Worm (Caenorhabditis elegans) whole organism, mixed stage, embryonic: Measurements from ENCODE around the gene srx-130.

Experiments
- M03D4.4 ChIP-seq: sonication (generic microtip); optimal IDR thresholded peaks from 2 replicates; lab custom pipeline; 2017; ENCODE audit warnings: mild to moderate bottlenecking, missing genetic modification characterization, missing compliant biosample characterization
- bed-3 ChIP-seq: fragments of 200-800 bp; sonication (Bioruptor generic); optimal IDR thresholded peaks from 3 replicates; lab custom pipeline; 2018; ENCODE audit warnings: mild to moderate bottlenecking, missing genetic modification characterization, moderate library complexity, missing compliant biosample characterization
- blmp-1 ChIP-seq: fragments of 150-350 bp; optimal IDR thresholded peaks from 2 replicates; lab custom pipeline; 2014; ENCODE audit warnings: missing biosample characterization, missing genetic modification characterization
- ceh-39 ChIP-seq: fragments of 150-350 bp; optimal IDR thresholded peaks from 2 replicates; lab custom pipeline; 2014; ENCODE audit warnings: missing biosample characterization, missing genetic modification characterization
- ceh-43 ChIP-seq: fragments of 200-800 bp; sonication (Bioruptor generic); optimal IDR thresholded peaks from 2 replicates; lab custom pipeline; 2018; ENCODE audit warnings: mild to moderate bottlenecking, missing genetic modification characterization, moderate library complexity, missing compliant biosample characterization
- ceh-83 ChIP-seq: fragments of 200-800 bp; sonication (Bioruptor generic); optimal IDR thresholded peaks from 2 replicates; lab custom pipeline; 2018; ENCODE audit warnings: mild to moderate bottlenecking, missing genetic modification characterization, missing compliant biosample characterization
- ces-1 ChIP-seq: fragments of 150-350 bp; optimal IDR thresholded peaks from 2 replicates; lab custom pipeline; 2014; ENCODE audit warnings: missing biosample characterization, missing genetic modification reagents, missing genetic modification characterization
- cnd-1 ChIP-seq: fragments of 200-800 bp; sonication (Bioruptor generic); optimal IDR thresholded peaks from 2 replicates; lab custom pipeline; 2018; ENCODE audit warnings: mild to moderate bottlenecking, missing genetic modification characterization, missing compliant biosample characterization
- drap-1 ChIP-seq: fragments of 200-800 bp; sonication (Bioruptor generic); optimal IDR thresholded peaks from 3 replicates; lab custom pipeline; 2018; ENCODE audit warnings: mild to moderate bottlenecking, missing genetic modification characterization, missing compliant biosample characterization
- elt-1 ChIP-seq: sonication (generic microtip); optimal IDR thresholded peaks from 2 replicates; lab custom pipeline; 2017; ENCODE audit warnings: missing genetic modification characterization, mild to moderate bottlenecking, missing compliant biosample characterization, antibody characterized with exemption, moderate library complexity, borderline replicate concordance; ENCODE audit not compliant: insufficient read depth
- elt-3 ChIP-seq: fragments of 150-350 bp; optimal IDR thresholded peaks from 2 replicates; lab custom pipeline; 2014; ENCODE audit warnings: missing biosample characterization, missing genetic modification characterization
- flh-1 ChIP-seq: fragments of 200-800 bp; sonication (Bioruptor generic); optimal IDR thresholded peaks from 2 replicates; lab custom pipeline; 2018; ENCODE audit warnings: mild to moderate bottlenecking, missing genetic modification characterization, moderate library complexity, missing compliant biosample characterization
- ham-2 ChIP-seq: fragments of 200-800 bp; sonication (Bioruptor generic); optimal IDR thresholded peaks from 2 replicates; lab custom pipeline; 2018; ENCODE audit warnings: mild to moderate bottlenecking, missing genetic modification characterization, missing compliant biosample characterization
- hlh-1 ChIP-seq: fragments of 150-350 bp; optimal IDR thresholded peaks from 2 replicates; lab custom pipeline; 2014; ENCODE audit warnings: missing biosample characterization, missing genetic modification reagents, missing genetic modification characterization
- lin-13 ChIP-seq: fragments of 150-350 bp; optimal IDR thresholded peaks from 2 replicates; lab custom pipeline; 2014; ENCODE audit warnings: missing biosample characterization, missing genetic modification characterization
- lin-32 ChIP-seq: fragments of 200-800 bp; sonication (Bioruptor generic); optimal IDR thresholded peaks from 2 replicates; lab custom pipeline; 2018; ENCODE audit warnings: mild to moderate bottlenecking, missing genetic modification characterization, missing compliant biosample characterization
- lsy-2 ChIP-seq: fragments of 150-350 bp; optimal IDR thresholded peaks from 2 replicates; lab custom pipeline; 2014; ENCODE audit warnings: missing biosample characterization, missing genetic modification characterization
- mep-1 ChIP-seq: fragments of 150-350 bp; optimal IDR thresholded peaks from 2 replicates; lab custom pipeline; 2017; ENCODE audit warnings: missing biosample characterization, missing genetic modification reagents, missing genetic modification characterization, inconsistent platforms
- mls-2 ChIP-seq: sonication (generic microtip); optimal IDR thresholded peaks from 2 replicates; lab custom pipeline; 2016; ENCODE audit warnings: mild to moderate bottlenecking, missing genetic modification characterization, moderate library complexity, missing compliant biosample characterization
- nhr-12 ChIP-seq: fragments of 150-350 bp; optimal IDR thresholded peaks from 2 replicates; lab custom pipeline; 2014; ENCODE audit warnings: missing biosample characterization, missing genetic modification characterization
- nhr-237 ChIP-seq: fragments of 150-350 bp; optimal IDR thresholded peaks from 2 replicates; lab custom pipeline; 2014; ENCODE audit warnings: missing biosample characterization, missing genetic modification characterization
- nhr-28 ChIP-seq: fragments of 150-350 bp; optimal IDR thresholded peaks from 2 replicates; lab custom pipeline; 2014; ENCODE audit warnings: missing biosample characterization, missing genetic modification characterization
- pha-4 ChIP-seq: fragments of 150-350 bp; optimal IDR thresholded peaks from 2 replicates; lab custom pipeline; 2018; ENCODE audit warnings: missing biosample characterization, missing genetic modification reagents, missing genetic modification characterization
- sem-2 ChIP-seq: fragments of 200-800 bp; sonication (Bioruptor generic); optimal IDR thresholded peaks from 2 replicates; lab custom pipeline; 2018; ENCODE audit warnings: mild to moderate bottlenecking, missing genetic modification characterization, missing compliant biosample characterization
- snpc-4 ChIP-seq: fragments of 150-350 bp; optimal IDR thresholded peaks from 2 replicates; lab custom pipeline; 2014; ENCODE audit warnings: missing biosample characterization, missing genetic modification characterization
- sptf-1 ChIP-seq: sonication (generic microtip); optimal IDR thresholded peaks from 2 replicates; lab custom pipeline; 2017; ENCODE audit warnings: mild to moderate bottlenecking, missing genetic modification characterization, moderate library complexity, missing compliant biosample characterization
- unc-120 ChIP-seq: sonication (generic microtip); optimal IDR thresholded peaks from 2 replicates; lab custom pipeline; 2017; ENCODE audit warnings: missing genetic modification characterization, missing compliant biosample characterization; ENCODE audit not compliant: poor library complexity, severe bottlenecking
- unc-39 ChIP-seq: fragments of 150-350 bp; optimal IDR thresholded peaks from 2 replicates; lab custom pipeline; 2014; ENCODE audit warnings: missing biosample characterization, missing genetic modification characterization
- unc-62 ChIP-seq: fragments of 150-350 bp; optimal IDR thresholded peaks from 2 replicates; lab custom pipeline; 2014; ENCODE audit warnings: missing biosample characterization, missing genetic modification reagents, missing genetic modification characterization
- zip-8 ChIP-seq: fragments of 150-350 bp; optimal IDR thresholded peaks from 2 replicates; lab custom pipeline; 2014; ENCODE audit warnings: missing biosample characterization, missing genetic modification characterization

srx-130 gene

DNA sequence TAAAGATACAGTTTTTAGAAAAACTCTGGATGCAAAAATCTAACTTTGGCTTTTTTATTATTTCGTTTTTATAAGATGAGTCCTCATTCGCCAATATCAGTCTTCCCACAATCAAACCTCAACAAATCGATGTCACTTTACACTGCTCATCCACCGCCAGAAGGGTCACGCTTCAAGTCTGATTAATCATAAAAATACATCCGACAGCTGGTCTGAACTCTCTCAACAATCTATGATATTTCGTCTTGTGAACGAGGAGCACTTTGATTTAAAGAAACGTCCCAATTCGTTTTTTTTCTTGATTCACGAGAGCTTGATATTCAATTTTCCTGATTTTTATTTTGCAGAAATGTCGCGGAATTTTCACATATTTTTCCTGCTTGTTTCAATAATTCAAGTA is 15.3 kb upstream of the srx-130 start, which contains the start of gene nrf-5:
TSS of gene nrf-5 (plus strand) at position 348 of the 400 bp plus-strand sequence.
- TF ChIP-seq bed-3 (GFP tag; lab: Kevin White, UChicago) (no peak), pha-4 (tag; lab: Kevin White, UChicago) (no peak), hlh-1 (tag; lab: Kevin White, UChicago) (peak; percentile 64), blmp-1 (tag; lab: Kevin White, UChicago) (no peak)
- TF ChIP-seq, all 35 proteins: peak for 1

DNA sequence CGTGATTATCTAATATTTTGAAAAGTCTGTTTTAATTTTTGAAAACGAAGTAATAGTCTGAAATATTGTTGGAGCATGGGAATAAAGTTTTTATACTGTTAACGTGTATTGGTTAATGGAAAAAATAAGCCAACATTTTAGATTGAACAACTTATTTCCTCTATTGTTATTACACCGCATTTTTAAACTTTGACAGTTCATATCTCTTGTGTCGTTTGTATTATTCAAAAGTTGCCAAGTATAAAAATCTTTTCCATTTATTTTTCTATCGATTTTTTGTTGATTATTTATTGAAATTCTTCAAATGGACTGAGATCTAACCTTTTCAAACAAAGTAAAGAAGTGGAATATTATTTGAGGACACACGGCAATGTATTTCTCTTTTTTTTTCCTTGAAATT is 12.4 kb upstream of the srx-130 start, which contains the start of gene str-165:
TSS of gene str-165 (plus strand) at position 301 of the 400 bp plus-strand sequence.
- TF ChIP-seq mep-1 (no peak), ceh-83 (GFP tag; lab: Kevin White, UChicago) (no peak), unc-62 (GFP tag; lab: Kevin White, UChicago) (no peak), elt-3 (no peak), lin-13 (tag; lab: Kevin White, UChicago) (no peak)

DNA sequence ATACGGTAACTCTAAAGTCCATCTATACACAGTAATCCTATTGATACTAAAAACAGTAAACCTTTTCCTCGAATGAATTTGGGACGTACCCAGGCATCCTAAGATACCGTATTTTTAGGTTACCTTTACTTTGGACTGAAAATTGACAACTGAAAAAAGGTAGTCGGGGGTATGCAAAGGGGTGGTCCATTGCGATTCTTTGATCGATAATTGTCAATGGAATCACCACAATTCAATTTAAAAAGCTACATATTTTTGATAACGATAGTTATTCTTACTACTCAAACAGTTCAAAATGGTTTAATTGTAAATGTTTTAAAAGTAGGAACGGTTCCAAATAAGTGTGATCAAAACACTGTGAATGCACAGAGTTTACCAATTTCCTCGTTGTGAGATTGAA is 9.3 kb upstream of the srx-130 start, which contains the start of gene srx-129:
TSS of gene srx-129 (plus strand) at position 301 of the 400 bp plus-strand sequence.
- TF ChIP-seq hlh-1 (tag; lab: Kevin White, UChicago) (no peak), mls-2 (no peak)

DNA sequence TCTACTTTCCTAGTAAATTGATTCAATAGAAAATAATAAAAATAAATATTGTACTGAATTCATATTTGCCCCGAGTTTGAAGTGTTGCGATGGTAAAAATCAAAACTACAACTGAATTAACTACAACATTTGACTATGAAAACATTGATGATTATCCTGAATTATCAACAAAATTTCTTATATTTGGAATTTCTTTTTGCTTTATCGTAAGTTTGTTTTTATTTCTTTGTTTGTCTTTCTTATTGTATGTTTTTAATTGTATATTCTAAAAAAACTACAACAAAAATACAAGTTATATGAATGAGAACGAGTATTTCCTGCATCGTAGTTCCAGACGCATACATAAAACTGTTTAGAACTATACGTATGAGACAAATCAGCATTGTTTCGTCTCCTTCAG is 6.1 kb upstream of the srx-130 start, which contains the start of gene srx-128:
TSS of gene srx-128 (plus strand) at position 301 of the 400 bp plus-strand sequence.
- TF ChIP-seq mep-1: no peak
- TF ChIP-seq zip-8: no peak

DNA sequence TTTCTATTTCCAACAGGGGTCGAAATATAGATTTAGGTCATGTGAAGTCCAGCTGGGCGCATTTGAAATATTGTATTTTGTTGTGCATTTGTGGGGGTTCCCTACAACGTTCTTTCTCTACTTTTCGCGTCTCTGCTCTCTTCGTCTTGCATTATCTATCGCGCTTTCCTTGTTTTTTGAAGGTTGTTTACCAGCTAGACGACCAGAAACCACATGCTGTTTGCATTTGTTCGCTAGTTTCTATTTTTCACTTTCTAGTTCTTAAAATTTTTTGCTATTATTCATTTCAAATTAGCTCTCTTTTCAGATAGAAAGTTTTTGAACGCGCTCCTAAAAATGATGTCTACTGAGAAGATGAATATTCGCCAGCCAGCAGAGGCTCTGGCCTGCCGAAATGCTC is 3.8 kb upstream of the srx-130 start, which contains the start of gene F55B12.10:
TSS of gene F55B12.10 (plus strand) at position 301 of the 400 bp plus-strand sequence.
- TF ChIP-seq nhr-28 (tag; lab: Kevin White, UChicago): no peak
- TF ChIP-seq ham-2 (GFP tag; lab: Kevin White, UChicago): no peak
- TF ChIP-seq ceh-83 (GFP tag; lab: Kevin White, UChicago): no peak
- TF ChIP-seq pha-4 (tag; lab: Kevin White, UChicago): no peak
- no peak for TF ChIP-seq unc-39 (tag; lab: Kevin White, UChicago)
- no peak for TF ChIP-seq hlh-1 (tag; lab: Kevin White, UChicago)
- no peak for TF ChIP-seq snpc-4 (tag; lab: Kevin White, UChicago)
- no peak for TF ChIP-seq sem-2 (GFP tag; lab: Kevin White, UChicago)
- no peak for TF ChIP-seq lin-32 (GFP tag; lab: Kevin White, UChicago)
- TF ChIP-seq ceh-43 (GFP tag; lab: Kevin White, UChicago): no peak

DNA sequence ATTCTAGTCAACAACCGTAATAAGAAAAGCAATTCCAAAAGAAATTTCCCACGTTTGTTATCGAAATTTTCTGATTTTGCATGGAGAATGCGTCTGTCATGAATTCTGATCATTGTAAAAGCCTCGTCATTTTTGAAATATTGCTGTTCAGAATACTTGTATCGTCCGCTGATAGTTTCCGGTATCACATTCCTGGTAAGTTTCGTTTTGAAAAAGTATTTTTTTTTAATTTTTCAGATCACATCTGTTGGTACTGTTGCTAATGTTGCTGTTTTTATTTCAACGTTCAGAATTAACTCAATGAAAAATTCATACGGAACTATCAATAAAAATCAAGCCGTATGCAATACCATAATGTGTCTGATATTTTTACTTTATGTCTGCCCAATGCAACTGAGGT is 2.3 kb upstream of the srx-130 start, which contains the start of gene srx-17:
TSS of gene srx-17 (plus strand) at position 301 of the 400 bp plus-strand sequence.
- TF ChIP-seq sem-2 (GFP tag; lab: Kevin White, UChicago): no peak
- no peak for TF ChIP-seq bed-3 (GFP tag; lab: Kevin White, UChicago)
- no peak for TF ChIP-seq ces-1 (GFP tag; lab: Kevin White, UChicago)
- TF ChIP-seq M03D4.4 (tag; lab: Kevin White, UChicago): no peak
- TF ChIP-seq ceh-39 (tag; lab: Kevin White, UChicago): no peak
- TF ChIP-seq snpc-4 (tag; lab: Kevin White, UChicago): no peak
- TF ChIP-seq lsy-2 (tag; lab: Kevin White, UChicago): no peak
- no peak for TF ChIP-seq drap-1 (GFP tag; lab: Kevin White, UChicago)
- TF ChIP-seq nhr-237 (tag; lab: Kevin White, UChicago): no peak
- no peak for TF ChIP-seq cnd-1 (tag; lab: Kevin White, UChicago)
- TF ChIP-seq pha-4 (tag; lab: Kevin White, UChicago): no peak
- no peak for TF ChIP-seq unc-120 (tag; lab: Kevin White, UChicago)
- no peak for TF ChIP-seq hlh-1 (tag; lab: Kevin White, UChicago)
- no peak for TF ChIP-seq nhr-28 (tag; lab: Kevin White, UChicago)
- TF ChIP-seq nhr-12 (tag; lab: Kevin White, UChicago): no peak
- no peak for TF ChIP-seq sptf-1 (tag; lab: Kevin White, UChicago)
- TF ChIP-seq ham-2 (GFP tag; lab: Kevin White, UChicago): no peak
- no peak for TF ChIP-seq elt-1 (tag; lab: Kevin White, UChicago)
- TF ChIP-seq flh-1: no peak
